Worm (Caenorhabditis elegans) whole organism, L4 larva: Measurements from ENCODE around the gene dhrr-1.

Source experiments
- Y75B8A.6 ChIP-seq: fragments of 200-800 bp; sonication (Bioruptor generic); IDR thresholded peaks from 2 replicates; pipeline ENCODE4 v1.3.6; 2022; ENCODE audit warnings: missing genetic modification reagents, missing genetic modification characterization, missing compliant biosample characterization
- aha-1 ChIP-seq: fragments of 150-350 bp; peaks from one replicate; lab custom pipeline; 2014; ENCODE audit warnings: missing biosample characterization, missing genetic modification characterization
- daf-12 ChIP-seq: fragments of 150-350 bp; optimal IDR thresholded peaks from 2 replicates; lab custom pipeline; 2014; ENCODE audit warnings: missing biosample characterization, missing genetic modification reagents, missing genetic modification characterization
- duxl-1 ChIP-seq: sonication (generic microtip); optimal IDR thresholded peaks from 2 replicates; lab custom pipeline; 2016; ENCODE audit warnings: mild to moderate bottlenecking, missing genetic modification characterization, moderate library complexity, missing compliant biosample characterization; ENCODE audit not compliant: poor library complexity
- hlh-11 ChIP-seq: fragments of 200-800 bp; sonication (Bioruptor generic); optimal IDR thresholded peaks from 2 replicates; lab custom pipeline; 2018; ENCODE audit warnings: mild to moderate bottlenecking, missing genetic modification characterization, missing compliant biosample characterization
- mep-1 ChIP-seq: fragments of 150-350 bp; sonication (generic microtip); optimal IDR thresholded peaks from 3 replicates; lab custom pipeline; 2014; ENCODE audit warnings: missing biosample characterization, missing genetic modification characterization
- nhr-48 ChIP-seq: sonication (generic microtip); optimal IDR thresholded peaks from 2 replicates; lab custom pipeline; 2016; ENCODE audit warnings: mild to moderate bottlenecking, missing genetic modification characterization, missing compliant biosample characterization

DNA sequence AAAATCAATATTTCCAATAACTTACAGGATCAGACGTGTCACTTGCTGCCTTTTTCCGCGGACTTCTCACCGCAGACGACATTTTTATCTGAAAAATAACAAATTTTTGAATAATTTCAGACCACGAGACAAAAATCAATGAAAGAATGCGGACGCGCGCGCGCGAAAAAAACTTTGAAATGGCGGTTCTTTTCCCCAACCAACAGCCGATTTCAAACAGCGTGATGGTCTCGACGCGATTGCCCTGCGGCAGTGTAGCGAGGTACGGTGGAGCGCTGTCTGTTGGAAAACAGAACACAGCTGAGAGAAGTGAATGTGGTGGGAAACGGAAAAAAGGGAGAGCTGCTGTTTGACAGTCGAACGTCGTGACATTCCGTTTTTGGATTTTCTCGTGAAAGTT is 40.4 kb upstream of the dhrr-1 start, which contains the start of gene lin-9:
- no peak for TF ChIP-seq Y75B8A.6 (GFP tag; lab: Robert Waterston, UW)
- no peak for TF ChIP-seq daf-12 (tag; lab: Kevin White, UChicago)
- peak; percentile 94 for TF ChIP-seq duxl-1 (tag; lab: Kevin White, UChicago)
- TF ChIP-seq hlh-11 (tag; lab: Kevin White, UChicago): peak; percentile 100
- TF ChIP-seq aha-1 (tag; lab: Kevin White, UChicago): peak; percentile 100
- TF ChIP-seq nhr-48 (tag; lab: Kevin White, UChicago): peak; percentile 88
- TF ChIP-seq mep-1: peak; percentile 97
